Worm (Caenorhabditis elegans) whole organism, early embryonic: ENCODE measurements around the gene nspg-12.

Source experiments
- B0310.2 ChIP-seq: sonication (generic microtip); optimal IDR thresholded peaks from 2 replicates; lab custom pipeline; 2016; ENCODE audit warnings: mild to moderate bottlenecking, missing genetic modification characterization, missing compliant biosample characterization
- F13C5.2 ChIP-seq: sonication (generic microtip); optimal IDR thresholded peaks from 2 replicates; lab custom pipeline; 2017; ENCODE audit warnings: mild to moderate bottlenecking, missing genetic modification characterization, inconsistent platforms, missing compliant biosample characterization
- aly-1 ChIP-seq: sonication (generic microtip); optimal IDR thresholded peaks from 2 replicates; lab custom pipeline; 2016; ENCODE audit warnings: missing genetic modification characterization, missing compliant biosample characterization
- ama-1 ChIP-seq: fragments of 150-350 bp; optimal IDR thresholded peaks from 2 replicates; lab custom pipeline; 2014
- ceh-13 ChIP-seq: fragments of 200-800 bp; sonication (Bioruptor generic); optimal IDR thresholded peaks from 2 replicates; lab custom pipeline; 2018; ENCODE audit warnings: mild to moderate bottlenecking, missing genetic modification characterization, missing compliant biosample characterization
- ceh-36 ChIP-seq: sonication (generic microtip); optimal IDR thresholded peaks from 2 replicates; lab custom pipeline; 2016; ENCODE audit warnings: missing genetic modification characterization, inconsistent platforms, missing compliant biosample characterization
- ets-7 ChIP-seq: sonication (generic microtip); optimal IDR thresholded peaks from 2 replicates; lab custom pipeline; 2016; ENCODE audit warnings: missing genotype, missing genetic modification characterization, missing compliant biosample characterization
- flt-1 ChIP-seq: fragments of 200-800 bp; sonication (Bioruptor generic); IDR thresholded peaks from 2 replicates; pipeline ENCODE4 v1.3.6; 2022; ENCODE audit warnings: missing genetic modification characterization, missing compliant biosample characterization
- hmbx-1 ChIP-seq: sonication (generic microtip); optimal IDR thresholded peaks from 2 replicates; lab custom pipeline; 2016; ENCODE audit warnings: mild to moderate bottlenecking, missing genetic modification characterization, missing compliant biosample characterization
- hmg-4 ChIP-seq: fragments of 200-800 bp; sonication (Bioruptor generic); optimal IDR thresholded peaks from 2 replicates; lab custom pipeline; 2018; ENCODE audit warnings: mild to moderate bottlenecking, missing genetic modification characterization, missing compliant biosample characterization
- hnd-1 ChIP-seq: sonication (generic microtip); optimal IDR thresholded peaks from 2 replicates; lab custom pipeline; 2016; ENCODE audit warnings: missing genetic modification characterization, missing compliant biosample characterization
- pes-1 ChIP-seq: fragments of 200-800 bp; sonication (Bioruptor generic); IDR thresholded peaks from 2 replicates; pipeline ENCODE4 v1.3.6; 2022; ENCODE audit warnings: missing genetic modification reagents, missing genetic modification characterization, missing compliant biosample characterization
- scrt-1 ChIP-seq: fragments of 200-800 bp; sonication (Bioruptor generic); IDR thresholded peaks from 2 replicates; pipeline ENCODE4 v1.3.6; 2022; ENCODE audit warnings: missing genetic modification characterization, missing compliant biosample characterization
- sea-1 ChIP-seq: fragments of 200-800 bp; sonication (Bioruptor generic); conservative IDR thresholded peaks from 2 replicates; pipeline ENCODE4 v1.3.6; 2022; ENCODE audit warnings: missing genetic modification characterization, missing compliant biosample characterization
- tbx-11 ChIP-seq: fragments of 200-800 bp; sonication (Bioruptor generic); IDR thresholded peaks from 2 replicates; pipeline ENCODE4 v1.3.6; 2022; ENCODE audit warnings: missing genetic modification characterization, missing compliant biosample characterization
- tbx-37 ChIP-seq: fragments of 200-800 bp; sonication (Bioruptor generic); conservative IDR thresholded peaks from 2 replicates; pipeline ENCODE4 v1.3.6; 2022; ENCODE audit warnings: missing genetic modification reagents, missing genetic modification characterization, missing compliant biosample characterization
- tra-4 ChIP-seq: sonication (generic microtip); optimal IDR thresholded peaks from 2 replicates; lab custom pipeline; 2017; ENCODE audit warnings: missing genetic modification characterization, missing compliant biosample characterization

Gene nspg-12

DNA sequence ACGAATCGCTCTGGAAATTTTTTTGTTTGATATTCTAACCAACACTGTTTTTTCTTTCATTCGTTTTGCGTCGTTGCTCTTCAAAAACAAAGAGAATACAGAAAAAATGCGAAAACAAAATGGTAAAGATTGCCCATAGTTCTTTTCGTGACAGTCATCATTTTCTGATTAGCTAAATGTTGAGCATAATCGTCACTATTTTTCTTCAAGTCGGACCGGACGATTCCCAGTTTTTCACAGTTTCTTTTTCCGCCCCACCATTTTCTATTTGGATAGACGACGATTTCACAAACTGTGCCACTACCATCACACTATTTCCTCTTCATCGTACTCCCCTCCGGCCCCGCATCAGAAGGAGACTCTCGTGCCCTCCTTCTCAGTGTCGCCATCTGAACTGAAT lies 6.5 kb downstream of the nspg-12 start:
- TF ChIP-seq B0310.2 (tag; lab: Kevin White, UChicago) = no peak
- TF ChIP-seq scrt-1 (GFP tag; lab: Robert Waterston, UW) = no peak
- no peak for TF ChIP-seq hnd-1 (tag; lab: Kevin White, UChicago)
- TF ChIP-seq ceh-13 (GFP tag; lab: Kevin White, UChicago) = no peak

DNA sequence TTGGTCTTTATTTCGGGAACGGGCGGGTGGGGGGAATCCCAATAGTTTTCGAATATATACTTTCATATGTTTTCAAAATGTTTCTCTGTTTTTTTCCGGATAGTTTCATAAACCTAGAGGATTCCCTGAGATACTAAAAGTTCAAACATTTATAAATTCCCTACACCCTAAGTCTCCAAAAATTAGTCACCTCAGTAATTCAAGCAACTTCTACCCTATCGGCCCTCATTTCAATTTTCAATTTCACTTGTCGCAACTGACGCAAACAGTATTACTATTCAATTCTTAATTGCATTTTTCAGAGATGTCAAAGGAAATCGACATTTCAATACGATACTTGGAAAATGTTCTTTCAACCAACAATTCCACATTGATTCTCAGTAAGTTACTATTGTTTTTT lies 6.9 kb downstream of the nspg-12 start, which contains the start of gene Y34B4A.4:
Gene Y34B4A.4 (plus strand): TSS at position 301 of the 400 bp plus-strand sequence.
- TF ChIP-seq pes-1 (GFP tag; lab: Robert Waterston, UW) (no peak), F13C5.2 (tag; lab: Kevin White, UChicago) (no peak)

DNA sequence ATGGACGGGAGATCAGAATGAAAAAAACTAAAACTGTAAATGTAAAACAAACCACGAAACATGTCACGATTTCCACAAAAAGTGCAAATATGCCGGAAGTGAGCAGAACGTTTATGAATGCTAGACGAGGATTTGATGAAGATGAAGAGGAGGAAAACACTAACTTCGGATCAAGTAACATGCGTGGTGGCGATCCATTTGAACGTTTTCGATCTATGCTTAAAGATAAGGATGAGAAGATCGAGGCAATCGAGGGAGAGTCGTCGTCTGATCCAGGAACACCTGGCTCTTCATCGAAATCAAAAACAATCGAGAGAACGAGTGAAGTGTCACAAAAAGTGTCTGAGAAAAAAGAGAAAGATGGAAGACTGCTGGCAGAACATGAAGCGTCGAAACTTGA lies 8.3 kb downstream of the nspg-12 start:
- TF ChIP-seq tbx-37 (no peak), hmbx-1 (no peak), scrt-1 (GFP tag; lab: Robert Waterston, UW) (no peak), hnd-1 (tag; lab: Kevin White, UChicago) (no peak), B0310.2 (tag; lab: Kevin White, UChicago) (no peak), ceh-13 (GFP tag; lab: Kevin White, UChicago) (no peak), hmg-4 (no peak), sea-1 (GFP tag; lab: Robert Waterston, UW) (no peak), pes-1 (GFP tag; lab: Robert Waterston, UW) (no peak), ets-7 (no peak), flt-1 (GFP tag; lab: Robert Waterston, UW) (no peak), aly-1 (tag; lab: Kevin White, UChicago) (no peak), tbx-11 (no peak), ceh-36 (tag; lab: Kevin White, UChicago) (no peak), tra-4 (tag; lab: Kevin White, UChicago) (no peak), ama-1 (lab: Kevin White, UChicago) (no peak), F13C5.2 (tag; lab: Kevin White, UChicago) (no peak)

DNA sequence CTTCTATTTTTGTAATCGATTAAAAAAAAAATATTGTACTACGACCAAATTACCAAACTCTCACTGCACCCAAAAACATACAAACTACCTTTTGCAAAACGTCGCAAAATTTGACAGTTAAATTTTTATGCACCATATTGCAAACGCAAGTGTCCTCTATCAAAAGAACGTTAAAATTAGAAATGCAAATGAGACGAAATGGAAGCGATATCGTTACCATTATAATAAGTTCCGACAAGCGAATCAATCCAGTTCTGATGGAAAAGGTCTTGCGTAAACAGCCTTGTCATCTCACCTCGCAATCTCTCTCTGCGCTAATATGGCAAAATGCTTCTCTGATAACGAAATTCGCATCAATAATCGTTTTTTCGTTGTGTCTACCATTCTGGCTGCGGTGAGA lies 11.0 kb downstream of the nspg-12 start:
- no peak for TF ChIP-seq hnd-1 (tag; lab: Kevin White, UChicago)
- TF ChIP-seq tbx-37 = no peak
- no peak for TF ChIP-seq sea-1 (GFP tag; lab: Robert Waterston, UW)
- no peak for TF ChIP-seq tra-4 (tag; lab: Kevin White, UChicago)
- TF ChIP-seq B0310.2 (tag; lab: Kevin White, UChicago) = no peak
- no peak for TF ChIP-seq F13C5.2 (tag; lab: Kevin White, UChicago)

DNA sequence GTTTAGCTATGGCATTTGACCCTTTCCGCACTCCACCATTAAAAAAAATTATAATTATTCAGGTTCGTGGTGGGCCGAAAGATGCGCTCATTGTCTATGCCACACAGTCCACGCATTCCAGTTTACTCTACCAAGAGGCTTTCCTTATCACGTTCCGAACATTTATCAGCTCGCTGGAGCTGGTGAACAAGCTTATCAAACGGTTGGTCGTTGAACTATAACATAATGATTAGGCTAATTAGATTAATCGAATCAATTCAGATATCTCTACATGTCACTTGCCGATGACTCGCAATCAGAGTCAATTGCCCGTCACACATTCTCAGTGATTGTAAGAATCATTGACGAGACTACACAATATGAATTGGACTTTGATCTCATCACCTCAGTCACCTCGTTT lies 12.3 kb downstream of the nspg-12 start:
- TF ChIP-seq ceh-36 (tag; lab: Kevin White, UChicago) = no peak
- TF ChIP-seq ama-1 (lab: Kevin White, UChicago) = no peak
- no peak for TF ChIP-seq tbx-11
- TF ChIP-seq tbx-37 = no peak
- TF ChIP-seq ets-7 = no peak
- no peak for TF ChIP-seq pes-1 (GFP tag; lab: Robert Waterston, UW)
- TF ChIP-seq hmbx-1 = no peak

DNA sequence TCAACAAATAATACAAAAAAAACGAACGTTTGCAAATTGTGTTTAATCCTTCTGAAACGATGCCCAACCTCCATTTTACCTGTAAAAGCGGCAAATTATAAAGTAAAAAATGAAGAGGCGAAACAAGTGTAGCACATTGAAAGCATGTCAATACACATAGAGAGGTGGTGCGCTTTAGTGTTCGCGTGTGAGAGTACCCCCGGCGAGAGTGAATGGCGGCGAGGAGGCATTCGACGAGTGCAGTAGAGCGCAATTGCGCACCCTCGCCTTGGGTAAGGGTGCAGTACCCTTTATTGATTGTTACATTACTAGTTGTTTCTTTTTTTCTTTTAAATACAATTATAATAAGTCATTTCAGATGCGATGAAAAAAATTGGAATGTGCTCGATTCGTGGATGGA lies 18.1 kb downstream of the nspg-12 start, which contains the start of gene hst-6:
Gene hst-6 (plus strand): TSS at position 353 of the 400 bp plus-strand sequence.
- TF ChIP-seq sea-1 (GFP tag; lab: Robert Waterston, UW) (0 out of 2 replicates have a peak, but pooled peaks have one; percentile 50), pes-1 (GFP tag; lab: Robert Waterston, UW) (no peak), ceh-13 (GFP tag; lab: Kevin White, UChicago) (no peak), hmg-4 (peak; percentile 75), F13C5.2 (tag; lab: Kevin White, UChicago) (peak; percentile 85), tbx-37 (0 out of 2 replicates have a peak, but pooled peaks have one; percentile 39), B0310.2 (tag; lab: Kevin White, UChicago) (no peak), aly-1 (tag; lab: Kevin White, UChicago) (no peak), hmbx-1 (no peak), scrt-1 (GFP tag; lab: Robert Waterston, UW) (no peak), hnd-1 (tag; lab: Kevin White, UChicago) (no peak), ets-7 (no peak), ama-1 (lab: Kevin White, UChicago) (no peak), flt-1 (GFP tag; lab: Robert Waterston, UW) (peak; percentile 41; the same call in 1 of the 2 replicates), tra-4 (tag; lab: Kevin White, UChicago) (no peak), tbx-11 (no peak), ceh-36 (tag; lab: Kevin White, UChicago) (no peak)

DNA sequence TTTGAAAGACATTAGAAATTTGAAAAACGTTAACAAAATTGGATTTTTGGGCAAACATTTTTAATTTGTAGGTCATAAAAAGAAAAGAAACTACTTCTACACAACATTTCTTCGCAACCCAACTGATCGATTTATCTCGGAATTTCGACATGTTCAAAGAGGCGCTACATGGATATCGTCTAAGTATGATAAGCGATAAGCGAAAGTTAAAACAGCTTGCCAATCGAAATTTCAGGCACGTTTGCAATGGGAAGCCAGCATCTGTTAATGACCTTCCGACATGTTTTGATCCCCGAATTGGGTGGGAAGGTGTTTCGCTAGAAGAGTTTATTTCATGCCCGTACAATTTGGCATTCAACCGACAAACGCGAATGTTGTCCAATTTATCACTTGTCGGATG lies 19.7 kb downstream of the nspg-12 start:
- TF ChIP-seq scrt-1 (GFP tag; lab: Robert Waterston, UW) (no peak), B0310.2 (tag; lab: Kevin White, UChicago) (no peak), hnd-1 (tag; lab: Kevin White, UChicago) (no peak), tra-4 (tag; lab: Kevin White, UChicago) (no peak), tbx-37 (no peak), sea-1 (GFP tag; lab: Robert Waterston, UW) (no peak), ets-7 (no peak), F13C5.2 (tag; lab: Kevin White, UChicago) (no peak), pes-1 (GFP tag; lab: Robert Waterston, UW) (no peak), ceh-36 (tag; lab: Kevin White, UChicago) (no peak), ama-1 (lab: Kevin White, UChicago) (no peak), aly-1 (tag; lab: Kevin White, UChicago) (no peak)

DNA sequence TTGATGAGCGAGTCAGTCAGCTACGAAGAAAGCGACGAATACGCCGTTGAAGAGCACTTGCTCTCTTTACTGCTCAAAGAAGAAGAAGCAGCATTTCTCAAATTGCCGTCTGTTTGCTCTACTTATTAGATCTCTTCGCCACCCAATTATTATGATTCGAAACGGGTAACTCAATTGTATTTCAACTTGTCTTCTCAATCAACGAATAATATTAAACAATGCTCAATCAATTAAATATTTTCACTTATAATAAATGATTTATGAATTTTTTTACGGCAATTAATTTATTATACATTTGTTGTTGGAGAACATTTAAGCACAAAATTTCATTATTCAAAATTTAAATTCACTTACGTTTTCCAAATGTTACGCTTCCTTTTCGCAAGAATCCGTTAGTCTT lies 21.1 kb downstream of the nspg-12 start:
- no peak for TF ChIP-seq ama-1 (lab: Kevin White, UChicago)
- no peak for TF ChIP-seq aly-1 (tag; lab: Kevin White, UChicago)
- TF ChIP-seq tra-4 (tag; lab: Kevin White, UChicago) = no peak
